Fruit fly (Drosophila melanogaster) whole organism, embryonic: ENCODE results near the gene CG3149.

Source experiments
- Blimp-1 ChIP-seq: fragments of 200-800 bp; sonication (Bioruptor generic); optimal IDR thresholded peaks from 3 replicates; lab custom pipeline; 2018; ENCODE audit warnings: missing biosample characterization, missing genetic modification characterization, mild to moderate bottlenecking, moderate library complexity, missing genetic modification reagents
- C15 ChIP-seq: fragments of 200-800 bp; sonication (Bioruptor generic); IDR thresholded peaks from 3 replicates; pipeline ENCODE4 v1.3.6; 2022; ENCODE audit warnings: missing biosample characterization, missing genetic modification characterization
- CG11085 ChIP-seq: fragments of 200-800 bp; sonication (Bioruptor generic); IDR thresholded peaks from 2 replicates; pipeline ENCODE4 v1.3.6; 2022; ENCODE audit warnings: missing biosample characterization, missing genetic modification characterization
- CG12659 ChIP-seq: fragments of 200-800 bp; sonication (Bioruptor generic); optimal IDR thresholded peaks from 3 replicates; lab custom pipeline; 2017; ENCODE audit warnings: mild to moderate bottlenecking, missing biosample characterization, missing genetic modification reagents, missing genetic modification characterization
- CG13894 ChIP-seq: fragments of 200-800 bp; sonication (Bioruptor generic); optimal IDR thresholded peaks from 3 replicates; lab custom pipeline; 2018; ENCODE audit warnings: missing biosample characterization, mild to moderate bottlenecking, missing genetic modification characterization, moderate library complexity
- CG14667 ChIP-seq: fragments of 200-800 bp; sonication (Bioruptor generic); IDR thresholded peaks from 2 replicates; pipeline ENCODE4 v1.3.6; 2022; ENCODE audit warnings: missing biosample characterization, missing genetic modification characterization
- CG16863 ChIP-seq: fragments of 200-800 bp; sonication (Bioruptor generic); optimal IDR thresholded peaks from 3 replicates; lab custom pipeline; 2016; ENCODE audit warnings: missing biosample characterization, missing genetic modification characterization
- CG17359 ChIP-seq: fragments of 200-800 bp; sonication (Bioruptor generic); optimal IDR thresholded peaks from 3 replicates; lab custom pipeline; 2018; ENCODE audit warnings: missing biosample characterization, mild to moderate bottlenecking, missing genetic modification characterization, moderate library complexity
- CG17568 ChIP-seq: fragments of 200-800 bp; sonication (Bioruptor generic); optimal IDR thresholded peaks from 2 replicates; lab custom pipeline; 2018; ENCODE audit warnings: missing biosample characterization, mild to moderate bottlenecking, missing genetic modification characterization, moderate library complexity
- CG18476 ChIP-seq: fragments of 200-800 bp; sonication (Bioruptor generic); optimal IDR thresholded peaks from 2 replicates; lab custom pipeline; 2016; ENCODE audit warnings: missing biosample characterization, mild to moderate bottlenecking, missing genetic modification characterization
- CG18599 ChIP-seq: fragments of 200-800 bp; sonication (Bioruptor generic); optimal IDR thresholded peaks from 3 replicates; lab custom pipeline; 2017; ENCODE audit warnings: missing biosample characterization, missing genetic modification characterization, mild to moderate bottlenecking, moderate library complexity, missing genetic modification reagents
- CG30403 ChIP-seq: fragments of 200-800 bp; sonication (Bioruptor generic); optimal IDR thresholded peaks from 3 replicates; lab custom pipeline; 2016; ENCODE audit warnings: missing biosample characterization, missing genetic modification characterization
- CG7271 ChIP-seq: fragments of 200-800 bp; sonication (Bioruptor generic); optimal IDR thresholded peaks from 2 replicates; lab custom pipeline; 2018; ENCODE audit warnings: missing biosample characterization, mild to moderate bottlenecking, missing genetic modification characterization, moderate library complexity
- CG7556 ChIP-seq: fragments of 200-800 bp; sonication (Bioruptor generic); optimal IDR thresholded peaks from 2 replicates; lab custom pipeline; 2017; ENCODE audit warnings: missing biosample characterization, mild to moderate bottlenecking, missing genetic modification characterization
- CG8359 ChIP-seq: fragments of 200-800 bp; sonication (Bioruptor generic); optimal IDR thresholded peaks from 2 replicates; lab custom pipeline; 2017; ENCODE audit warnings: missing biosample characterization, mild to moderate bottlenecking, missing genetic modification characterization, borderline replicate concordance
- CG8944 ChIP-seq: fragments of 200-800 bp; sonication (Bioruptor generic); optimal IDR thresholded peaks from 3 replicates; lab custom pipeline; 2016; ENCODE audit warnings: missing biosample characterization, missing genetic modification characterization
- CG9932 ChIP-seq: fragments of 200-800 bp; sonication (Bioruptor generic); IDR thresholded peaks from 2 replicates; pipeline ENCODE4 v1.3.6; 2022; ENCODE audit warnings: missing biosample characterization, missing genetic modification characterization
- CHES-1-like ChIP-seq: fragments of 200-800 bp; sonication (Bioruptor generic); optimal IDR thresholded peaks from 2 replicates; lab custom pipeline; 2016; ENCODE audit warnings: missing biosample characterization, missing genetic modification characterization
- D ChIP-seq, 2 experiments: fragments of 200-800 bp in 1 of 2; fragments of >200 bp in 1 of 2; sonication (Bioruptor generic) in 1 of 2; optimal IDR thresholded peaks; 2 replicates in 1 of 2; 3 replicates in 1 of 2; lab custom pipeline; 2017; ENCODE audit warnings: mild to moderate bottlenecking in 1 of 2, missing biosample characterization in 1 of 2, missing genetic modification characterization in 1 of 2, missing genetic modification reagents in 1 of 2
- HLHmδ ChIP-seq: fragments of 200-800 bp; sonication (Bioruptor generic); optimal IDR thresholded peaks from 2 replicates; lab custom pipeline; 2018; ENCODE audit warnings: missing biosample characterization, mild to moderate bottlenecking, missing genetic modification characterization, moderate library complexity
- Hmr ChIP-seq: fragments of 200-800 bp; sonication (Bioruptor generic); optimal IDR thresholded peaks from 3 replicates; lab custom pipeline; 2017; ENCODE audit warnings: mild to moderate bottlenecking, missing biosample characterization, missing genetic modification reagents, missing genetic modification characterization
- Hr78 ChIP-seq, 2 experiments: fragments of 200-800 bp in 1 of 2; fragments of >200 bp in 1 of 2; sonication (Bioruptor generic) in 1 of 2; optimal IDR thresholded peaks; 2 replicates each; lab custom pipeline; 2017 to 2019; ENCODE audit warnings: missing biosample characterization in 2 of 2, missing genetic modification characterization in 2 of 2, mild to moderate bottlenecking in 1 of 2, moderate library complexity in 1 of 2
- Kr ChIP-seq: fragments of 200-800 bp; sonication (Bioruptor generic); optimal IDR thresholded peaks from 2 replicates; lab custom pipeline; 2017; ENCODE audit warnings: missing biosample characterization, mild to moderate bottlenecking, missing genetic modification characterization
- MESR4 ChIP-seq: fragments of 200-800 bp; sonication (Bioruptor generic); optimal IDR thresholded peaks from 2 replicates; lab custom pipeline; 2018; ENCODE audit warnings: missing biosample characterization, mild to moderate bottlenecking, missing genetic modification characterization, moderate library complexity
- MTF-1 ChIP-seq: fragments of 200-800 bp; sonication (Bioruptor generic); optimal IDR thresholded peaks from 2 replicates; lab custom pipeline; 2018; ENCODE audit warnings: missing biosample characterization, mild to moderate bottlenecking, missing genetic modification characterization, borderline replicate concordance
- Max ChIP-seq: fragments of 200-800 bp; sonication (Bioruptor generic); optimal IDR thresholded peaks from 2 replicates; lab custom pipeline; 2016; ENCODE audit warnings: missing biosample characterization, mild to moderate bottlenecking, missing genetic modification characterization
- Meics ChIP-seq: fragments of 200-800 bp; sonication (Bioruptor generic); optimal IDR thresholded peaks from 2 replicates; lab custom pipeline; 2017; ENCODE audit warnings: missing biosample characterization, mild to moderate bottlenecking, missing genetic modification characterization
- NC2β ChIP-seq: fragments of 200-800 bp; sonication (Bioruptor generic); optimal IDR thresholded peaks from 2 replicates; lab custom pipeline; 2016; ENCODE audit warnings: missing biosample characterization, missing genetic modification characterization
- Nf-YA ChIP-seq: fragments of 200-800 bp; sonication (Bioruptor generic); IDR thresholded peaks from 2 replicates; pipeline ENCODE4 v1.3.6; 2022; ENCODE audit warnings: missing biosample characterization, missing genetic modification characterization
- Optix ChIP-seq: fragments of 200-800 bp; sonication (Bioruptor generic); IDR thresholded peaks from 3 replicates; pipeline ENCODE4 v1.3.6; 2022; ENCODE audit warnings: missing biosample characterization, missing genetic modification characterization
- Side ChIP-seq: fragments of 200-800 bp; sonication (Bioruptor generic); optimal IDR thresholded peaks from 2 replicates; lab custom pipeline; 2016; ENCODE audit warnings: missing biosample characterization, missing genetic modification characterization
- Sin3A ChIP-seq: fragments of >200 bp; optimal IDR thresholded peaks from 2 replicates; lab custom pipeline; 2018
- Trl ChIP-seq, 3 experiments: fragments of >200 bp in 2 of 3; fragments of 200-800 bp in 1 of 3; sonication (Bioruptor generic) in 1 of 3; optimal IDR thresholded peaks; 2 replicates in 1 of 3; 3 replicates in 2 of 3; lab custom pipeline; 2016 to 2017; ENCODE audit warnings: missing biosample characterization in 1 of 3, missing genetic modification characterization in 1 of 3
- Usf ChIP-seq: fragments of 200-800 bp; sonication (Bioruptor generic); optimal IDR thresholded peaks from 2 replicates; lab custom pipeline; 2017; ENCODE audit warnings: missing genotype, missing biosample characterization, missing genetic modification characterization
- br ChIP-seq: fragments of >200 bp; optimal IDR thresholded peaks from 2 replicates; lab custom pipeline; 2017
- croc ChIP-seq: fragments of 200-800 bp; sonication (Bioruptor generic); conservative IDR thresholded peaks from 3 replicates; pipeline ENCODE4 v1.3.6; 2022; ENCODE audit warnings: missing biosample characterization, missing genetic modification characterization
- disco-r ChIP-seq: fragments of 200-800 bp; sonication (Bioruptor generic); optimal IDR thresholded peaks from 2 replicates; lab custom pipeline; 2016; ENCODE audit warnings: missing biosample characterization, missing genetic modification characterization
- ewg ChIP-seq: fragments of 200-800 bp; sonication (Bioruptor generic); optimal IDR thresholded peaks from 3 replicates; lab custom pipeline; 2017; ENCODE audit warnings: mild to moderate bottlenecking, missing biosample characterization, missing genetic modification reagents, missing genetic modification characterization
- gcm ChIP-seq: fragments of 200-800 bp; sonication (Bioruptor generic); optimal IDR thresholded peaks from 2 replicates; lab custom pipeline; 2019; ENCODE audit warnings: missing biosample characterization, mild to moderate bottlenecking, missing genetic modification characterization, moderate library complexity
- inv ChIP-seq: fragments of 200-800 bp; sonication (Bioruptor generic); IDR thresholded peaks from 2 replicates; pipeline ENCODE4 v1.3.6; 2022; ENCODE audit warnings: missing biosample characterization, missing genetic modification characterization; ENCODE audit not compliant: partially characterized antibody
- ken ChIP-seq: fragments of 200-800 bp; sonication (Bioruptor generic); IDR thresholded peaks from 3 replicates; pipeline ENCODE4 v1.3.6; 2022; ENCODE audit warnings: missing biosample characterization, missing genetic modification characterization
- pho ChIP-seq: fragments of 200-800 bp; sonication (Bioruptor generic); optimal IDR thresholded peaks from 2 replicates; lab custom pipeline; 2016; ENCODE audit warnings: missing biosample characterization, missing genetic modification characterization
- pros ChIP-seq: fragments of 200-800 bp; sonication (Bioruptor generic); optimal IDR thresholded peaks from 3 replicates; lab custom pipeline; 2019; ENCODE audit warnings: missing biosample characterization, mild to moderate bottlenecking, missing genetic modification characterization, moderate library complexity
- sd ChIP-seq: fragments of 200-800 bp; sonication (Bioruptor generic); optimal IDR thresholded peaks from 3 replicates; lab custom pipeline; 2018; ENCODE audit warnings: missing biosample characterization, mild to moderate bottlenecking, missing genetic modification characterization, moderate library complexity
- sr ChIP-seq: fragments of 200-800 bp; sonication (Bioruptor generic); IDR thresholded peaks from 3 replicates; pipeline ENCODE4 v1.3.6; 2022; ENCODE audit warnings: missing biosample characterization, missing genetic modification characterization
- sug ChIP-seq: fragments of 200-800 bp; optimal IDR thresholded peaks from 2 replicates; lab custom pipeline; 2019; ENCODE audit warnings: missing biosample characterization, mild to moderate bottlenecking, missing genetic modification characterization, moderate library complexity
- trh ChIP-seq: fragments of 200-800 bp; sonication (Bioruptor generic); optimal IDR thresholded peaks from 2 replicates; lab custom pipeline; 2016; ENCODE audit warnings: missing biosample characterization, missing genetic modification characterization
- tup ChIP-seq: fragments of 200-800 bp; sonication (Bioruptor generic); optimal IDR thresholded peaks from 2 replicates; lab custom pipeline; 2016; ENCODE audit warnings: missing biosample characterization, mild to moderate bottlenecking, missing genetic modification characterization, moderate library complexity
- twi ChIP-seq: fragments of 200-800 bp; optimal IDR thresholded peaks from 2 replicates; lab custom pipeline; 2019; ENCODE audit warnings: missing biosample characterization, mild to moderate bottlenecking, missing genetic modification characterization, moderate library complexity
- tx ChIP-seq: fragments of 200-800 bp; sonication (Bioruptor generic); optimal IDR thresholded peaks from 2 replicates; lab custom pipeline; 2016; ENCODE audit warnings: missing biosample characterization, missing genetic modification characterization
- zfh1 ChIP-seq: fragments of 200-800 bp; sonication (Bioruptor generic); IDR thresholded peaks from 3 replicates; pipeline ENCODE4 v1.3.6; 2022; ENCODE audit warnings: missing biosample characterization, missing genetic modification characterization

Gene CG3149

DNA sequence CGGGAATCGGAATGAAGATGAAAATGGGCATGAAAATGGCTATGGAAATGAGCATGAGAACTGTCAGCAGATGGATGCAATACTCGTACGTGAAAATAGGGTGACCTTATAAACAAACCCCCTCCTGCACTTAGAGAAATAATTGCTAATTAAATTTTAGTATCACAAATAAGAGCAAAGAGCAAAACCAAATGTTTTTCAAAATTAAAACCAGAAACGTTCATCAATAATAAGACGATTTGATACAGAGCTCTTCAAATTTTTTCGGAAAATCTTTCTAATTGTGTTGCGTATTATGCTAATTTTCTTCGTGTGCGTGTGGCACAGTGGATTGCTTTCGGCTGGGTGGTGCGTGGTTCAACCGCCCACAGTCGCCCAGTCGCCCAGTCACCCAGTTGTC is 48.8 kb downstream of the CG3149 start (continued):
- TF ChIP-seq Meics (GFP tag; lab: Kevin White, UChicago) (no peak), CG14667 (GFP tag; lab: Robert Waterston, UW) (no peak), zfh1 (no peak), trh (GFP tag; lab: Kevin White, UChicago) (no peak), HLHmδ (no peak), gcm (no peak), Side (no peak), Nf-YA (no peak), ewg (GFP tag; lab: Kevin White, UChicago) (no peak), tx (GFP tag; lab: Kevin White, UChicago) (no peak), CG16863 (no peak), pros (GFP tag; lab: Kevin White, UChicago) (no peak), Kr (GFP tag; lab: Kevin White, UChicago) (no peak), Blimp-1 (GFP tag; lab: Kevin White, UChicago) (peak; percentile 44), CG30403 (no peak), Trl (optimal IDR thresholded peaks at IDR 0.05; lab: Kevin White, UChicago) (no peak), Trl (GFP tag; optimal IDR thresholded peaks at IDR 0.05; lab: Kevin White, UChicago) (no peak), disco-r (GFP tag; lab: Kevin White, UChicago) (no peak), sr (no peak), pho (no peak), CG9932 (GFP tag; lab: Robert Waterston, UW) (no peak), CHES-1-like (no peak), sd (tag; lab: Kevin White, UChicago) (no peak), CG17359 (peak; percentile 43), inv (GFP tag; lab: Robert Waterston, UW) (no peak), CG18599 (GFP tag; lab: Kevin White, UChicago) (peak; percentile 46), Optix (GFP tag; lab: Robert Waterston, UW) (no peak), CG12659 (GFP tag; lab: Kevin White, UChicago) (no peak), CG13894 (tag; lab: Kevin White, UChicago) (no peak), MESR4 (GFP tag; lab: Kevin White, UChicago) (no peak), Hr78 (GFP tag; optimal IDR thresholded peaks at IDR 0.05; lab: Kevin White, UChicago) (no peak), NC2β (GFP tag; lab: Kevin White, UChicago) (no peak), Sin3A (lab: Kevin White, UChicago) (no peak), twi (tag; lab: Kevin White, UChicago) (no peak), CG7271 (no peak), br (lab: Kevin White, UChicago) (no peak), CG8944 (no peak), C15 (GFP tag; lab: Robert Waterston, UW) (no peak), MTF-1 (GFP tag; lab: Kevin White, UChicago) (no peak), Usf (GFP tag; lab: Kevin White, UChicago) (no peak), CG8359 (GFP tag; lab: Kevin White, UChicago) (no peak), croc (GFP tag; lab: Robert Waterston, UW) (no peak), Max (GFP tag; lab: Kevin White, UChicago) (no peak), tup (GFP tag; lab: Kevin White, UChicago) (no peak), CG18476 (GFP tag; lab: Kevin White, UChicago) (no peak), CG11085 (GFP tag; lab: Robert Waterston, UW) (no peak), sug (tag; lab: Kevin White, UChicago) (no peak), CG7556 (GFP tag; lab: Kevin White, UChicago) (peak; percentile 18), CG17568 (GFP tag; lab: Kevin White, UChicago) (no peak), Hmr (no peak), D (optimal IDR thresholded peaks at IDR 0.05; lab: Kevin White, UChicago) (no peak), D (GFP tag; optimal IDR thresholded peaks at IDR 0.05; lab: Kevin White, UChicago) (peak; percentile 34), ken (GFP tag; lab: Robert Waterston, UW) (no peak)
